Fruit fly (Drosophila melanogaster) whole organism, wandering third instar larva: Measurements from ENCODE around the gene Toll-9.

Experiments used
- Abd-B ChIP-seq: fragments of >200 bp; optimal IDR thresholded peaks from 2 replicates; lab custom pipeline; 2017; ENCODE audit warnings: missing biosample characterization, missing genetic modification characterization
- CG32264 ChIP-seq: fragments of 200-800 bp; sonication (Bioruptor generic); optimal IDR thresholded peaks from 2 replicates; lab custom pipeline; 2016; ENCODE audit warnings: missing biosample characterization, missing genetic modification characterization
- CG9705 ChIP-seq: fragments of 200-800 bp; sonication (Bioruptor generic); optimal IDR thresholded peaks from 2 replicates; lab custom pipeline; 2018; ENCODE audit warnings: missing biosample characterization, mild to moderate bottlenecking, missing genetic modification characterization
- CrebA ChIP-seq: fragments of 200-800 bp; sonication (Bioruptor generic); optimal IDR thresholded peaks from 2 replicates; lab custom pipeline; 2016; ENCODE audit warnings: missing biosample characterization, mild to moderate bottlenecking, missing genetic modification characterization, borderline replicate concordance
- Dfd ChIP-seq: fragments of >200 bp; optimal IDR thresholded peaks from 2 replicates; lab custom pipeline; 2017; ENCODE audit warnings: missing biosample characterization, missing genetic modification characterization
- Dif ChIP-seq: fragments of 200-275, 200-300 bp; sonication (Bioruptor generic); optimal IDR thresholded peaks from 2 replicates; lab custom pipeline; 2018; ENCODE audit warnings: missing biosample characterization, missing genetic modification characterization; ENCODE audit not compliant: partially characterized antibody
- GATAd ChIP-seq: sonication (Bioruptor generic); optimal IDR thresholded peaks from 2 replicates; lab custom pipeline; 2016; ENCODE audit warnings: missing biosample characterization, missing genetic modification characterization
- HLH106 ChIP-seq: fragments of 200-800 bp; optimal IDR thresholded peaks from 3 replicates; lab custom pipeline; 2019; ENCODE audit warnings: missing biosample characterization, mild to moderate bottlenecking, missing genetic modification characterization, moderate library complexity
- Hnf4 ChIP-seq: fragments of 200-800 bp; sonication (Bioruptor generic); optimal IDR thresholded peaks from 2 replicates; lab custom pipeline; 2016; ENCODE audit warnings: missing biosample characterization, mild to moderate bottlenecking, missing genetic modification characterization
- Hr78 ChIP-seq: fragments of >200 bp; optimal IDR thresholded peaks from 2 replicates; lab custom pipeline; 2017; ENCODE audit warnings: missing biosample characterization, missing genetic modification characterization
- Hr83 ChIP-seq: fragments of 200-300 bp; sonication (Bioruptor generic); optimal IDR thresholded peaks from 2 replicates; lab custom pipeline; 2016; ENCODE audit warnings: missing biosample characterization, mild to moderate bottlenecking, missing genetic modification characterization, moderate library complexity; ENCODE audit not compliant: poor library complexity, severe bottlenecking
- Jra ChIP-seq: sonication (Bioruptor generic); optimal IDR thresholded peaks from 2 replicates; lab custom pipeline; 2016; ENCODE audit warnings: missing biosample characterization, missing genetic modification characterization
- Mio ChIP-seq: sonication (Bioruptor generic); optimal IDR thresholded peaks from 2 replicates; lab custom pipeline; 2016; ENCODE audit warnings: missing biosample characterization, missing genetic modification characterization
- Myc ChIP-seq: fragments of >200 bp; optimal IDR thresholded peaks from 2 replicates; lab custom pipeline; 2017
- N ChIP-seq: fragments of >200 bp; optimal IDR thresholded peaks from 2 replicates; lab custom pipeline; 2018; ENCODE audit warnings: missing biosample characterization, missing external identifiers, missing genetic modification characterization
- OdsH ChIP-seq: fragments of 200-800 bp; sonication (Bioruptor generic); optimal IDR thresholded peaks from 2 replicates; lab custom pipeline; 2016; ENCODE audit warnings: missing biosample characterization, mild to moderate bottlenecking, missing genetic modification characterization
- Rel ChIP-seq, 2 experiments: fragments of 200-800 bp; sonication (Bioruptor generic) in 1 of 2; optimal IDR thresholded peaks; 2 replicates in 1 of 2; 3 replicates in 1 of 2; lab custom pipeline; 2016 to 2019; ENCODE audit warnings: mild to moderate bottlenecking in 2 of 2, missing biosample characterization in 2 of 2, missing genetic modification characterization in 2 of 2, moderate library complexity in 1 of 2
- Sp1 ChIP-seq: fragments of 200-800 bp; sonication (Bioruptor generic); optimal IDR thresholded peaks from 3 replicates; lab custom pipeline; 2019; ENCODE audit warnings: missing biosample characterization, mild to moderate bottlenecking, missing genetic modification characterization, moderate library complexity
- Vsx2 ChIP-seq: fragments of 200-300, 225-300 bp; sonication (Bioruptor generic); optimal IDR thresholded peaks from 2 replicates; lab custom pipeline; 2018; ENCODE audit warnings: missing biosample characterization, missing genetic modification characterization; ENCODE audit not compliant: partially characterized antibody
- br ChIP-seq: fragments of 200-800 bp; sonication (Bioruptor generic); optimal IDR thresholded peaks from 2 replicates; lab custom pipeline; 2016; ENCODE audit warnings: missing biosample characterization, missing genetic modification characterization
- brk ChIP-seq: fragments of 200-800 bp; sonication (Bioruptor generic); optimal IDR thresholded peaks from 2 replicates; lab custom pipeline; 2016; ENCODE audit warnings: missing biosample characterization, mild to moderate bottlenecking, missing genetic modification characterization
- dl ChIP-seq, 2 experiments: fragments of 175-275, 200-275 bp in 1 of 2; fragments of 200-275 bp in 1 of 2; sonication (Bioruptor generic); optimal IDR thresholded peaks; lab custom pipeline; 2018; ENCODE audit warnings: mild to moderate bottlenecking in 2 of 2, missing biosample characterization in 2 of 2, missing genetic modification characterization in 2 of 2, moderate library complexity in 2 of 2; ENCODE audit not compliant: partially characterized antibody in 2 of 2, insufficient read depth in 1 of 2
- dmrt93B ChIP-seq: fragments of 200-800 bp; sonication (Bioruptor generic); optimal IDR thresholded peaks from 2 replicates; lab custom pipeline; 2018; ENCODE audit warnings: missing biosample characterization, mild to moderate bottlenecking, missing genetic modification characterization
- dsf ChIP-seq: sonication (Bioruptor generic); optimal IDR thresholded peaks from 2 replicates; lab custom pipeline; 2016; ENCODE audit warnings: missing biosample characterization, missing genetic modification characterization, borderline replicate concordance
- ey ChIP-seq: fragments of 200-800 bp; sonication (Bioruptor generic); optimal IDR thresholded peaks from 2 replicates; lab custom pipeline; 2016; ENCODE audit warnings: missing biosample characterization, missing genetic modification characterization
- foxo ChIP-seq, 2 experiments: fragments of 200-800 bp; sonication (Bioruptor generic); optimal IDR thresholded peaks; 2 replicates in 1 of 2; 3 replicates in 1 of 2; lab custom pipeline; 2016 to 2017; ENCODE audit warnings: missing biosample characterization in 2 of 2, missing genetic modification characterization in 2 of 2
- fru ChIP-seq: fragments of 200-800 bp; sonication (Bioruptor generic); optimal IDR thresholded peaks from 3 replicates; lab custom pipeline; 2016; ENCODE audit warnings: missing biosample characterization, mild to moderate bottlenecking, missing genetic modification characterization
- h ChIP-seq: fragments of 200-800 bp; sonication (Bioruptor generic); optimal IDR thresholded peaks from 3 replicates; lab custom pipeline; 2016; ENCODE audit warnings: missing biosample characterization, mild to moderate bottlenecking, missing genetic modification characterization
- jim ChIP-seq: fragments of 175-275, 200-325 bp; sonication (Bioruptor generic); optimal IDR thresholded peaks from 2 replicates; lab custom pipeline; 2016; ENCODE audit warnings: missing biosample characterization, mild to moderate bottlenecking, missing genetic modification characterization
- lola ChIP-seq: fragments of >200 bp; optimal IDR thresholded peaks from 2 replicates; lab custom pipeline; 2017; ENCODE audit warnings: missing biosample characterization, missing genetic modification characterization
- pan ChIP-seq: fragments of >200 bp; optimal IDR thresholded peaks from 2 replicates; lab custom pipeline; 2017
- psq ChIP-seq: fragments of 200-800 bp; sonication (Bioruptor generic); optimal IDR thresholded peaks from 3 replicates; lab custom pipeline; 2017; ENCODE audit warnings: missing biosample characterization, mild to moderate bottlenecking, missing genetic modification characterization, moderate library complexity
- rgr ChIP-seq: fragments of 200-800 bp; sonication (Bioruptor generic); optimal IDR thresholded peaks from 3 replicates; lab custom pipeline; 2016; ENCODE audit warnings: missing biosample characterization, mild to moderate bottlenecking, missing genetic modification characterization
- sage ChIP-seq: fragments of 200-800 bp; sonication (Bioruptor generic); optimal IDR thresholded peaks from 2 replicates; lab custom pipeline; 2016; ENCODE audit warnings: missing biosample characterization, mild to moderate bottlenecking, missing genetic modification characterization
- sv ChIP-seq: fragments of 200-800 bp; sonication (Bioruptor generic); optimal IDR thresholded peaks from 3 replicates; lab custom pipeline; 2016; ENCODE audit warnings: missing biosample characterization, missing genetic modification characterization
- tai ChIP-seq: sonication (Bioruptor generic); optimal IDR thresholded peaks from 2 replicates; lab custom pipeline; 2016; ENCODE audit warnings: missing biosample characterization, missing genetic modification characterization
- usp ChIP-seq: fragments of >200 bp; optimal IDR thresholded peaks from 2 replicates; lab custom pipeline; 2017; ENCODE audit warnings: missing biosample characterization, missing genetic modification characterization
- woc ChIP-seq: sonication (Bioruptor generic); optimal IDR thresholded peaks from 2 replicates; lab custom pipeline; 2016; ENCODE audit warnings: missing biosample characterization, mild to moderate bottlenecking, missing genetic modification characterization

Gene Toll-9

dm6 chr3L:20402665-20403492, 36.4 kb upstream of the Toll-9 start:
- TF ChIP-seq Hnf4 (GFP tag; lab: Kevin White, UChicago) = peak; percentile 52
- TF ChIP-seq dmrt93B (GFP tag; lab: Kevin White, UChicago) = peak; percentile 22
- TF ChIP-seq fru = peak; percentile 60
- TF ChIP-seq h (GFP tag; lab: Kevin White, UChicago) = peak; percentile 75
- no peak for TF ChIP-seq Abd-B (GFP tag; lab: Kevin White, UChicago)
- no peak for TF ChIP-seq Hr83
- TF ChIP-seq N (GFP tag; lab: Kevin White, UChicago) = no peak
- peak; percentile 49 for TF ChIP-seq brk (GFP tag; lab: Kevin White, UChicago)
- no peak for TF ChIP-seq GATAd (GFP tag; lab: Kevin White, UChicago)
- TF ChIP-seq dl (GFP tag; optimal IDR thresholded peaks at IDR 0.05; lab: Kevin White, UChicago; ENCODE audit: insufficient read depth in 1 of 2, partially characterized antibody in 2 of 2) = no peak
- TF ChIP-seq Sp1 (GFP tag; lab: Kevin White, UChicago) = peak; percentile 79
- TF ChIP-seq Vsx2 = no peak
- peak; percentile 9 for TF ChIP-seq Dif (GFP tag; lab: Kevin White, UChicago)
- peak; percentile 51 for TF ChIP-seq rgr (GFP tag; lab: Kevin White, UChicago)
- peak; percentile 55 for TF ChIP-seq Jra (GFP tag; lab: Kevin White, UChicago)
- no peak for TF ChIP-seq CrebA (GFP tag; lab: Kevin White, UChicago)
- TF ChIP-seq dsf (GFP tag; lab: Kevin White, UChicago) = no peak
- TF ChIP-seq br (GFP tag; lab: Kevin White, UChicago) = peak; percentile 66
- peak; percentile 68 for TF ChIP-seq OdsH
- no peak for TF ChIP-seq usp
- no peak for TF ChIP-seq Dfd (GFP tag; lab: Kevin White, UChicago)
- peak; percentile 93 for TF ChIP-seq psq (GFP tag; lab: Kevin White, UChicago)
- TF ChIP-seq pan = no peak
- peak; percentile 44 for TF ChIP-seq woc (GFP tag; lab: Kevin White, UChicago)
- peak; percentile 58 for TF ChIP-seq Rel (GFP tag; optimal IDR thresholded peaks at IDR 0.05; lab: Kevin White, UChicago)
- peak; percentile 50 for TF ChIP-seq Rel (tag; optimal IDR thresholded peaks at IDR 0.05; lab: Kevin White, UChicago)
- TF ChIP-seq CG9705 (GFP tag; lab: Kevin White, UChicago) = peak; percentile 40
- peak in 1 of 2 experiments; percentile 61 for TF ChIP-seq foxo (GFP tag; optimal IDR thresholded peaks at IDR 0.05; lab: Kevin White, UChicago)
- no peak for TF ChIP-seq sv
- TF ChIP-seq Hr78 (GFP tag; lab: Kevin White, UChicago) = no peak
- peak; percentile 78 for TF ChIP-seq HLH106 (tag; lab: Kevin White, UChicago)
- no peak for TF ChIP-seq sage (GFP tag; lab: Kevin White, UChicago)
- no peak for TF ChIP-seq Myc
- TF ChIP-seq Mio (GFP tag; lab: Kevin White, UChicago) = no peak
- no peak for TF ChIP-seq jim (GFP tag; lab: Kevin White, UChicago)
- peak; percentile 54 for TF ChIP-seq CG32264 (GFP tag; lab: Kevin White, UChicago)
- no peak for TF ChIP-seq lola (GFP tag; lab: Kevin White, UChicago)
- TF ChIP-seq tai (GFP tag; lab: Kevin White, UChicago) = peak; percentile 19
- peak; percentile 71 for TF ChIP-seq ey (GFP tag; lab: Kevin White, UChicago)
- TF ChIP-seq, all 38 proteins: peak for 20
